Worm (Caenorhabditis elegans) whole organism, young adult: ENCODE results near the gene F08C6.5.

Source experiments
- F10E7.11 ChIP-seq: sonication (generic microtip); optimal IDR thresholded peaks from 2 replicates; lab custom pipeline; 2017; ENCODE audit warnings: mild to moderate bottlenecking, missing genetic modification characterization, moderate library complexity, missing compliant biosample characterization
- F57A8.1 ChIP-seq: fragments of 200-800 bp; sonication (Bioruptor generic); optimal IDR thresholded peaks from 2 replicates; lab custom pipeline; 2018; ENCODE audit warnings: mild to moderate bottlenecking, missing genetic modification characterization, moderate library complexity, missing compliant biosample characterization
- K11D2.4 ChIP-seq: fragments of 200-800 bp; sonication (Bioruptor generic); IDR thresholded peaks from 2 replicates; pipeline ENCODE4 v1.3.6; 2022; ENCODE audit warnings: missing genetic modification reagents, missing genetic modification characterization, missing compliant biosample characterization
- Y56A3A.18 ChIP-seq: fragments of 200-800 bp; sonication (Bioruptor generic); IDR thresholded peaks from 2 replicates; pipeline ENCODE4 v1.3.6; 2022; ENCODE audit warnings: missing genetic modification reagents, missing genetic modification characterization, missing compliant biosample characterization
- Y95B8A.8 ChIP-seq: fragments of 200-800 bp; sonication (Bioruptor generic); IDR thresholded peaks from 2 replicates; pipeline ENCODE4 v1.3.6; 2022; ENCODE audit warnings: missing genetic modification reagents, missing genetic modification characterization, missing compliant biosample characterization
- cebp-2 ChIP-seq: fragments of 200-800 bp; sonication (Bioruptor generic); IDR thresholded peaks from 2 replicates; pipeline ENCODE4 v1.3.6; 2022; ENCODE audit warnings: missing genetic modification characterization, missing compliant biosample characterization
- chd-7 ChIP-seq: sonication (generic microtip); optimal IDR thresholded peaks from 2 replicates; lab custom pipeline; 2016; ENCODE audit warnings: mild to moderate bottlenecking, missing genetic modification characterization, moderate library complexity, missing compliant biosample characterization
- dox-1 ChIP-seq: fragments of 200-800 bp; sonication (Bioruptor generic); IDR thresholded peaks from 2 replicates; pipeline ENCODE4 v1.3.6; 2022; ENCODE audit warnings: missing genetic modification reagents, missing genetic modification characterization, missing compliant biosample characterization
- dpl-1 ChIP-seq: fragments of 150-350 bp; optimal IDR thresholded peaks from 2 replicates; lab custom pipeline; 2014; ENCODE audit warnings: missing biosample characterization, missing genetic modification reagents, missing genetic modification characterization
- egl-18 ChIP-seq: fragments of 200-800 bp; sonication (Bioruptor generic); IDR thresholded peaks from 2 replicates; pipeline ENCODE4 v1.3.6; 2022; ENCODE audit warnings: missing genetic modification reagents, missing genetic modification characterization, missing compliant biosample characterization
- egrh-3 ChIP-seq: fragments of 200-800 bp; sonication (Bioruptor generic); IDR thresholded peaks from 2 replicates; pipeline ENCODE4 v1.3.6; 2022; ENCODE audit warnings: missing genetic modification reagents, missing genetic modification characterization, missing compliant biosample characterization
- gei-17 ChIP-seq: fragments of 200-800 bp; sonication (Bioruptor generic); optimal IDR thresholded peaks from 2 replicates; lab custom pipeline; 2018; ENCODE audit warnings: mild to moderate bottlenecking, missing genetic modification characterization, missing compliant biosample characterization
- hmg-1.2 ChIP-seq: fragments of 200-800 bp; sonication (Bioruptor generic); IDR thresholded peaks from 2 replicates; pipeline ENCODE4 v1.3.6; 2022; ENCODE audit warnings: missing genetic modification reagents, missing genetic modification characterization, missing compliant biosample characterization
- hmg-20 ChIP-seq: fragments of 200-800 bp; sonication (Bioruptor generic); IDR thresholded peaks from 2 replicates; pipeline ENCODE4 v1.3.6; 2022; ENCODE audit warnings: missing genetic modification reagents, missing genetic modification characterization, missing compliant biosample characterization
- lag-1 ChIP-seq: fragments of 200-800 bp; sonication (Bioruptor generic); IDR thresholded peaks from 2 replicates; pipeline ENCODE4 v1.3.6; 2022; ENCODE audit warnings: missing genetic modification reagents, missing genetic modification characterization, missing compliant biosample characterization
- lin-26 ChIP-seq: fragments of 200-800 bp; sonication (Bioruptor generic); IDR thresholded peaks from 2 replicates; pipeline ENCODE4 v1.3.6; 2022; ENCODE audit warnings: missing genetic modification reagents, missing genetic modification characterization, missing compliant biosample characterization
- lir-1 ChIP-seq: fragments of 200-800 bp; sonication (Bioruptor generic); conservative IDR thresholded peaks from 2 replicates; pipeline ENCODE4 v1.3.6; 2022; ENCODE audit warnings: missing genetic modification reagents, missing genetic modification characterization, missing compliant biosample characterization
- madf-3 ChIP-seq: fragments of 200-800 bp; sonication (Bioruptor generic); IDR thresholded peaks from 2 replicates; pipeline ENCODE4 v1.3.6; 2022; ENCODE audit warnings: missing genetic modification reagents, missing genetic modification characterization, missing compliant biosample characterization
- madf-8 ChIP-seq: fragments of 200-800 bp; sonication (Bioruptor generic); conservative IDR thresholded peaks from 2 replicates; pipeline ENCODE4 v1.3.6; 2022; ENCODE audit warnings: missing genetic modification reagents, missing genetic modification characterization, missing compliant biosample characterization
- mes-4 ChIP-seq: sonication (generic microtip); optimal IDR thresholded peaks from 2 replicates; lab custom pipeline; 2016; ENCODE audit warnings: missing genotype, missing genetic modification characterization, missing compliant biosample characterization
- nhr-80 ChIP-seq: sonication (generic microtip); optimal IDR thresholded peaks from 2 replicates; lab custom pipeline; 2016; ENCODE audit warnings: missing genetic modification characterization, missing compliant biosample characterization
- sdz-38 ChIP-seq: sonication (generic microtip); optimal IDR thresholded peaks from 2 replicates; lab custom pipeline; 2016; ENCODE audit warnings: missing genotype, missing genetic modification characterization, missing compliant biosample characterization
- tbx-9 ChIP-seq: sonication (generic microtip); optimal IDR thresholded peaks from 2 replicates; lab custom pipeline; 2016; ENCODE audit warnings: borderline replicate concordance, missing genetic modification characterization, inconsistent platforms, missing compliant biosample characterization
- xnd-1 ChIP-seq: sonication (generic microtip); optimal IDR thresholded peaks from 2 replicates; lab custom pipeline; 2016; ENCODE audit warnings: missing genotype, missing genetic modification reagents, missing genetic modification characterization, missing compliant biosample characterization
- zfh-2 ChIP-seq: fragments of 200-800 bp; sonication (Bioruptor generic); conservative IDR thresholded peaks from 2 replicates; pipeline ENCODE4 v1.3.6; 2022; ENCODE audit warnings: missing genetic modification reagents, missing genetic modification characterization, missing compliant biosample characterization
- ztf-25 ChIP-seq: fragments of 200-800 bp; sonication (Bioruptor generic); IDR thresholded peaks from 2 replicates; pipeline ENCODE4 v1.3.6; 2022; ENCODE audit warnings: missing genetic modification reagents, missing genetic modification characterization, missing compliant biosample characterization

The F08C6.5 gene

DNA sequence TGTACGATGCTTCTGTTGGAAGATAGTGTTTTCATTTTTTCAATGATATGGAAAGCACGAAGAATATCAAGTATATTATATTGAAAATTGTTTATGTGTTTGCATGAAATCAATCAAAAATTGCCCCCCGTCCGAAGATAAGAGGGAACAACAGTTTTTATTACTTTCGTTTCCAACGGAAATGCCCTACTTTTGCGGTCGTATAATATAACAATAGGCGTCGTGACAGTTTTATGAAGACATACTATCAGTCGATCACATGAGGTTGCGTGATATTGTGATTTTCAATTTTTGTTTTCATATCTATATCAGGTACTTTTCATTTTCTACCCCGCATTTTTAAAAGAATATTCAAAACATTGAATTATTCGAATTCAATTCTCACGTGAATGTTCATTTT lies 36.8 kb downstream of the F08C6.5 start:
- TF ChIP-seq ztf-25 (GFP tag; lab: Robert Waterston, UW) (no peak), nhr-80 (tag; lab: Kevin White, UChicago) (peak; percentile 14), F10E7.11 (tag; lab: Kevin White, UChicago) (no peak), xnd-1 (tag; lab: Kevin White, UChicago) (no peak)
- TF ChIP-seq, all 124 proteins: peak for 1

DNA sequence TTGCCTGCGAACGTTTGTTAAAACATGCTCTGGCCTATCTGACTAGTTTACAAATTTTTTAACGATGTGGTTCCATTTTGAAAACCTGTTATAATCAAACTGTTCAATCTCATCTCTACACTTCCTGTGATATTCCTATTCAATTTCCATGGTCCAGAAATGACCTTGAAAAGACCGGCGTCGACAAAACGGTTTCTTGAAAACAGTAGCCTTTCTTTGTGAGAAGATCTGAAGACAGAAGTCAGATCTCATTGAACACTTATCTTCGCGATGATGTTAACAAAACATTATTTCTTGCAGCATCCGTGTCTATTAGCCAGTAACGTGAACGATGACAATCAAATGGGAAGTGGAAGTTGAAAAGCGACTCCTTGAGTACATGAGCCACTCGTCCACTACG lies 37.4 kb downstream of the F08C6.5 start, which contains the start of gene C44E12.1:
Gene C44E12.1, plus strand, starts transcription at position 301 of the 400 bp plus-strand sequence.
- TF ChIP-seq nhr-80 (tag; lab: Kevin White, UChicago) (no peak), hmg-20 (GFP tag; lab: Robert Waterston, UW) (no peak), dox-1 (GFP tag; lab: Robert Waterston, UW) (no peak), mes-4 (tag; lab: Kevin White, UChicago) (no peak), F57A8.1 (no peak), cebp-2 (GFP tag; lab: Robert Waterston, UW) (no peak), dpl-1 (GFP tag; lab: Kevin White, UChicago) (no peak), K11D2.4 (GFP tag; lab: Robert Waterston, UW) (no peak), gei-17 (GFP tag; lab: Kevin White, UChicago) (no peak), madf-8 (GFP tag; lab: Robert Waterston, UW) (no peak), madf-3 (GFP tag; lab: Robert Waterston, UW) (no peak), sdz-38 (no peak), egrh-3 (GFP tag; lab: Robert Waterston, UW) (no peak), hmg-1.2 (GFP tag; lab: Robert Waterston, UW) (no peak), tbx-9 (tag; lab: Kevin White, UChicago) (no peak), Y56A3A.18 (GFP tag; lab: Robert Waterston, UW) (no peak), egl-18 (GFP tag; lab: Robert Waterston, UW) (no peak), lag-1 (GFP tag; lab: Robert Waterston, UW) (no peak), chd-7 (no peak)

ce11 chrX:7607982-7608381 lies 48.8 kb downstream of the F08C6.5 start, which contains the start of gene twk-17:
Gene twk-17, minus strand, starts transcription at chrX:7608082.
- TF ChIP-seq lir-1 (no peak), egl-18 (GFP tag; lab: Robert Waterston, UW) (no peak), zfh-2 (GFP tag; lab: Robert Waterston, UW) (peak; percentile 45; the same call in 1 of the 2 replicates), Y95B8A.8 (GFP tag; lab: Robert Waterston, UW) (no peak), lin-26 (GFP tag; lab: Robert Waterston, UW) (no peak)
